Worm (Caenorhabditis elegans): Measurements from ENCODE around the gene dnj-7.

ce11 chrX:7230321-7230720 lies 36.0 kb downstream of the dnj-7 start:
- TF ChIP-seq ama-1 (optimal IDR thresholded peaks at IDR 0.05), result peak; percentile 92
- TF ChIP-seq nhr-28 (tag; optimal IDR thresholded peaks at IDR 0.05), result no peak
- TF ChIP-seq nhr-11 (tag; optimal IDR thresholded peaks at IDR 0.05), result no peak
- TF ChIP-seq nhr-25 (tag; optimal IDR thresholded peaks at IDR 0.05), result peak; percentile 10
